Worm (Caenorhabditis elegans) whole organism, L4/young adult: ENCODE results near the gene uvs-1.

ENCODE experiments used
- W03F9.2 ChIP-seq: fragments of 150-350 bp; optimal IDR thresholded peaks from 2 replicates; lab custom pipeline; 2014; ENCODE audit warnings: missing biosample characterization, missing genetic modification characterization
- dao-5 ChIP-seq: sonication (generic microtip); optimal IDR thresholded peaks from 2 replicates; lab custom pipeline; 2016; ENCODE audit warnings: missing genotype, missing genetic modification characterization, moderate library complexity, missing compliant biosample characterization
- him-1 ChIP-seq: sonication (generic microtip); optimal IDR thresholded peaks from 2 replicates; lab custom pipeline; 2016; ENCODE audit warnings: missing genotype, missing genetic modification reagents, missing genetic modification characterization, missing compliant biosample characterization

- TF ChIP-seq him-1 (tag; lab: Kevin White, UChicago): no peak
- no peak for TF ChIP-seq dao-5 (tag; lab: Kevin White, UChicago)
- no peak for TF ChIP-seq W03F9.2 (tag; lab: Kevin White, UChicago)
Observed at ce11 chrV:7798079-7798478, 5.9 kb downstream of the uvs-1 start, which contains the start of gene ZK742.7.
